Worm (Caenorhabditis elegans) whole organism, L2 larva: ENCODE measurements around the gene swt-6.

ENCODE experiments used
- C34F6.9 ChIP-seq: fragments of 150-350 bp; optimal IDR thresholded peaks from 2 replicates; lab custom pipeline; 2014; ENCODE audit warnings: missing biosample characterization, missing genetic modification characterization
- F13H6.1 ChIP-seq: sonication (generic microtip); optimal IDR thresholded peaks from 2 replicates; lab custom pipeline; 2016; ENCODE audit warnings: missing genetic modification characterization, missing compliant biosample characterization
- R02D3.7 ChIP-seq: fragments of 150-350 bp; optimal IDR thresholded peaks from 2 replicates; lab custom pipeline; 2014; ENCODE audit warnings: missing biosample characterization, missing genetic modification characterization
- Y55F3AM.14 ChIP-seq: fragments of 200-800 bp; sonication (Bioruptor generic); optimal IDR thresholded peaks from 2 replicates; lab custom pipeline; 2018; ENCODE audit warnings: mild to moderate bottlenecking, missing genetic modification characterization, missing compliant biosample characterization
- ZK546.5 ChIP-seq: sonication (generic microtip); optimal IDR thresholded peaks from 2 replicates; lab custom pipeline; 2017; ENCODE audit warnings: missing biosample characterization, missing genetic modification characterization
- alr-1 ChIP-seq: fragments of 150-350 bp; optimal IDR thresholded peaks from 2 replicates; lab custom pipeline; 2014; ENCODE audit warnings: missing biosample characterization, missing genetic modification characterization
- aly-2 ChIP-seq: fragments of 150-350 bp; optimal IDR thresholded peaks from 2 replicates; lab custom pipeline; 2014; ENCODE audit warnings: missing biosample characterization, missing genetic modification characterization
- ama-1 ChIP-seq: fragments of 150-350 bp; optimal IDR thresholded peaks from 2 replicates; lab custom pipeline; 2018; ENCODE audit warnings: inconsistent platforms
- blmp-1 ChIP-seq: sonication (generic microtip); optimal IDR thresholded peaks from 2 replicates; lab custom pipeline; 2017; ENCODE audit warnings: missing genetic modification characterization, mild to moderate bottlenecking, missing compliant biosample characterization, antibody characterized with exemption, moderate library complexity; ENCODE audit not compliant: insufficient read depth
- crh-2 ChIP-seq: sonication (generic microtip); optimal IDR thresholded peaks from 2 replicates; lab custom pipeline; 2017; ENCODE audit warnings: missing biosample characterization, missing genetic modification characterization
- dmd-4 ChIP-seq: sonication (generic microtip); optimal IDR thresholded peaks from 2 replicates; lab custom pipeline; 2017; ENCODE audit warnings: missing biosample characterization, missing genetic modification characterization
- fos-1 ChIP-seq: fragments of 150-350 bp; optimal IDR thresholded peaks from 2 replicates; lab custom pipeline; 2014; ENCODE audit warnings: missing biosample characterization, missing genetic modification characterization
- gmeb-1 ChIP-seq: fragments of 150-350 bp; optimal IDR thresholded peaks from 2 replicates; lab custom pipeline; 2014; ENCODE audit warnings: missing biosample characterization, missing genetic modification characterization
- lin-13 ChIP-seq: fragments of 150-350 bp; optimal IDR thresholded peaks from 2 replicates; lab custom pipeline; 2014; ENCODE audit warnings: missing biosample characterization, missing genetic modification reagents, missing genetic modification characterization
- lin-39 ChIP-seq: fragments of 150-350 bp; optimal IDR thresholded peaks from 2 replicates; lab custom pipeline; 2014; ENCODE audit warnings: missing biosample characterization, missing genetic modification reagents, missing genetic modification characterization
- mab-5 ChIP-seq: fragments of 150-350 bp; optimal IDR thresholded peaks from 2 replicates; lab custom pipeline; 2014; ENCODE audit warnings: missing biosample characterization, missing genetic modification characterization
- mbf-1 ChIP-seq: sonication (generic microtip); optimal IDR thresholded peaks from 2 replicates; lab custom pipeline; 2017; ENCODE audit warnings: missing biosample characterization, missing genetic modification characterization
- mdl-1 ChIP-seq, 2 experiments: fragments of 150-350 bp in 1 of 2; sonication (generic microtip) in 1 of 2; optimal IDR thresholded peaks; 2 replicates each; lab custom pipeline; 2017; ENCODE audit warnings: missing biosample characterization in 2 of 2, missing genetic modification characterization in 2 of 2
- nhr-10 ChIP-seq: sonication (generic microtip); optimal IDR thresholded peaks from 2 replicates; lab custom pipeline; 2017; ENCODE audit warnings: missing biosample characterization, missing genetic modification characterization
- nhr-11 ChIP-seq: fragments of 150-350 bp; optimal IDR thresholded peaks from 2 replicates; lab custom pipeline; 2014; ENCODE audit warnings: missing biosample characterization, missing genetic modification characterization
- nhr-12 ChIP-seq: fragments of 150-350 bp; optimal IDR thresholded peaks from 2 replicates; lab custom pipeline; 2014; ENCODE audit warnings: missing biosample characterization, missing genetic modification characterization
- nhr-129 ChIP-seq: fragments of 150-350 bp; optimal IDR thresholded peaks from 2 replicates; lab custom pipeline; 2014; ENCODE audit warnings: missing biosample characterization, missing genetic modification characterization
- nhr-21 ChIP-seq: fragments of 150-350 bp; optimal IDR thresholded peaks from 2 replicates; lab custom pipeline; 2014; ENCODE audit warnings: missing biosample characterization, missing genetic modification characterization
- nhr-25 ChIP-seq: fragments of 150-350 bp; sonication (generic microtip); optimal IDR thresholded peaks from 3 replicates; lab custom pipeline; 2014; ENCODE audit warnings: missing biosample characterization, missing genetic modification characterization
- nhr-6 ChIP-seq: fragments of 150-350 bp; optimal IDR thresholded peaks from 2 replicates; lab custom pipeline; 2014; ENCODE audit warnings: missing biosample characterization, missing genetic modification characterization
- peb-1 ChIP-seq: fragments of 150-350 bp; optimal IDR thresholded peaks from 2 replicates; lab custom pipeline; 2014; ENCODE audit warnings: missing biosample characterization, missing genetic modification characterization
- sem-4 ChIP-seq: fragments of 150-350 bp; optimal IDR thresholded peaks from 2 replicates; lab custom pipeline; 2014; ENCODE audit warnings: missing biosample characterization, missing genetic modification reagents, missing genetic modification characterization
- skn-1 ChIP-seq: sonication (generic microtip); optimal IDR thresholded peaks from 2 replicates; lab custom pipeline; 2017; ENCODE audit warnings: missing biosample characterization, missing genetic modification characterization
- sma-3 ChIP-seq: sonication (generic microtip); optimal IDR thresholded peaks from 2 replicates; lab custom pipeline; 2016; ENCODE audit warnings: missing genetic modification reagents, missing genetic modification characterization, missing compliant biosample characterization
- sma-9 ChIP-seq, 2 experiments: fragments of 150-350 bp in 1 of 2; sonication (generic microtip) in 1 of 2; optimal IDR thresholded peaks; 2 replicates each; lab custom pipeline; 2014 to 2016; ENCODE audit warnings: missing genetic modification characterization in 2 of 2, mild to moderate bottlenecking in 1 of 2, missing biosample characterization in 1 of 2, missing compliant biosample characterization in 1 of 2, missing genetic modification reagents in 1 of 2, moderate library complexity in 1 of 2
- unc-39 ChIP-seq: fragments of 150-350 bp; optimal IDR thresholded peaks from 2 replicates; lab custom pipeline; 2014; ENCODE audit warnings: missing biosample characterization, missing genetic modification characterization
- unc-62 ChIP-seq: fragments of 150-350 bp; optimal IDR thresholded peaks from 2 replicates; lab custom pipeline; 2014; ENCODE audit warnings: missing biosample characterization, missing genetic modification reagents, missing genetic modification characterization
- ztf-1 ChIP-seq: fragments of 200-800 bp; sonication (Bioruptor generic); conservative IDR thresholded peaks from 2 replicates; pipeline ENCODE4 v1.3.6; 2022; ENCODE audit warnings: missing genetic modification characterization, missing compliant biosample characterization
- ztf-11 ChIP-seq: sonication (generic microtip); optimal IDR thresholded peaks from 2 replicates; lab custom pipeline; 2017; ENCODE audit warnings: missing biosample characterization, missing genetic modification characterization
- ztf-4 ChIP-seq: fragments of 150-350 bp; optimal IDR thresholded peaks from 2 replicates; lab custom pipeline; 2014; ENCODE audit warnings: missing biosample characterization, missing genetic modification characterization

Gene swt-6

DNA sequence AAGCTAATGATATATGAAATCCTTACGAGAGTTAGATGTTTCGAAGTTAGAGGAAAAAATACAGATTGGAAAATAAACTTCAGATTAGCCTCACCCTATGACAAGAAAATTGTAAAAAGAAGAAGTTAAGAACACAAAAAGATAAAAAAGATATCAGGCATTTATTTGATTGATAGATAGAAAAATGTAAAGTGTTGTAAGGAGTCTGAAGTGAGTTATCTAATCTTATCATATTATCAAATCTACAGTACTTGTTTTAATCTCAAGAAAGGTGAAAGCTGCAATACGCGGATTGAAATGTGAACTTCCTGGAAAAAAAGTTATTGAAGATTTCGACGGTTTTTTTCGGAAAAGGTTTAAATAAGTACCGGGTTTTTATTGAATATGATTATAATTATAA, 18.7 kb upstream of the swt-6 start:
- TF ChIP-seq sma-9 (GFP tag; optimal IDR thresholded peaks at IDR 0.05; lab: Kevin White, UChicago) = no peak
- TF ChIP-seq sma-9 (tag; optimal IDR thresholded peaks at IDR 0.05; lab: Kevin White, UChicago) = no peak
- no peak for TF ChIP-seq C34F6.9 (tag; lab: Kevin White, UChicago)
- no peak for TF ChIP-seq Y55F3AM.14 (GFP tag; lab: Kevin White, UChicago)
- no peak for TF ChIP-seq lin-13 (GFP tag; lab: Kevin White, UChicago)

- TF ChIP-seq nhr-11 (no peak), ztf-1 (GFP tag; lab: Robert Waterston, UW) (no peak), sma-3 (no peak), mdl-1 (tag; optimal IDR thresholded peaks at IDR 0.05; lab: Kevin White, UChicago) (no peak), blmp-1 (tag; lab: Kevin White, UChicago) (no peak), mab-5 (tag; lab: Kevin White, UChicago) (no peak), nhr-25 (tag; lab: Kevin White, UChicago) (peak; percentile 60), fos-1 (no peak), nhr-21 (tag; lab: Kevin White, UChicago) (peak; percentile 45), lin-39 (tag; lab: Kevin White, UChicago) (no peak), unc-62 (GFP tag; lab: Kevin White, UChicago) (no peak), ztf-4 (tag; lab: Kevin White, UChicago) (no peak), alr-1 (tag; lab: Kevin White, UChicago) (no peak)
- TF ChIP-seq, all 48 proteins: peak for 2
Observed at ce11 chrV:13936052-13936451, 18.1 kb upstream of the swt-6 start.

- TF ChIP-seq nhr-10 (tag; lab: Kevin White, UChicago) (no peak), nhr-11 (no peak), nhr-21 (tag; lab: Kevin White, UChicago) (peak; percentile 41), sma-3 (no peak), nhr-12 (tag; lab: Kevin White, UChicago) (peak; percentile 3)
Observed at ce11 chrV:13936850-13937249, 17.3 kb upstream of the swt-6 start, which contains the start of gene srw-145. Gene srw-145 (plus strand): TSS chrV:13937150.

DNA sequence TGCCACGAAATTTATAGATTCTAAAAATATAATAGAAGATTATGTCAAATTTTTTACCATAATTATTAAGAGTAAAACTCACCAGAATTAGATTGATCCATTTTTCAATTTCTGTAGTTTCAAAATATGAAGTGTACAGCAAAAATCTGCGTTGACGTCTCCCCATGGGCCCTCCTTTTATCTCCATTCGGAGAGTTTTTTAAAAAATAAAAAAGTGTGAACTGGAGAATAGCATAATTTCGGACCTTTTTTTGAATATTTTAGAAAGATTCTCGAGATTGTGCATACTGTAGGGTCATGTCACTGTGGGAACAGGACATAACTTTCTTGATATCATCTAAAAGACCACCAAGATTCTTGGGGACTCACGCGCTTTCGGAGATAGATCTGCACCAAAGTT, 12.1 kb upstream of the swt-6 start, which contains the start of gene dpr-1:
Gene dpr-1, minus strand, starts transcription at position 101 of the 400 bp plus-strand sequence.
- TF ChIP-seq ztf-4 (tag; lab: Kevin White, UChicago) = no peak
- TF ChIP-seq unc-39 = no peak
- TF ChIP-seq F13H6.1 (tag; lab: Kevin White, UChicago) = no peak
- no peak for TF ChIP-seq R02D3.7
- no peak for TF ChIP-seq lin-39 (tag; lab: Kevin White, UChicago)
- no peak for TF ChIP-seq sma-3
- no peak for TF ChIP-seq nhr-25 (tag; lab: Kevin White, UChicago)
- no peak for TF ChIP-seq ZK546.5 (tag; lab: Kevin White, UChicago)
- no peak for TF ChIP-seq aly-2 (tag; lab: Kevin White, UChicago)
- TF ChIP-seq alr-1 (tag; lab: Kevin White, UChicago) = no peak
- no peak for TF ChIP-seq nhr-129
- no peak for TF ChIP-seq Y55F3AM.14 (GFP tag; lab: Kevin White, UChicago)
- TF ChIP-seq crh-2 (tag; lab: Kevin White, UChicago) = no peak
- TF ChIP-seq blmp-1 (tag; lab: Kevin White, UChicago) = no peak

ce11 chrV:13946385-13947019, 7.7 kb upstream of the swt-6 start, which contains the start of the genes srx-10 and clec-226:
Gene srx-10 (minus strand): TSS chrV:13946485.
Gene clec-226 (plus strand): TSS chrV:13946969.
- no peak for TF ChIP-seq nhr-6 (tag; lab: Kevin White, UChicago)
- no peak for TF ChIP-seq mab-5 (tag; lab: Kevin White, UChicago)
- no peak for TF ChIP-seq skn-1 (tag; lab: Kevin White, UChicago)
- TF ChIP-seq lin-13 (GFP tag; lab: Kevin White, UChicago) = no peak
- TF ChIP-seq ZK546.5 (tag; lab: Kevin White, UChicago) = no peak
- TF ChIP-seq nhr-11 = no peak
- TF ChIP-seq F13H6.1 (tag; lab: Kevin White, UChicago) = no peak
- no peak for TF ChIP-seq sem-4
- TF ChIP-seq nhr-10 (tag; lab: Kevin White, UChicago) = no peak
- TF ChIP-seq nhr-21 (tag; lab: Kevin White, UChicago) = no peak
- no peak for TF ChIP-seq gmeb-1 (tag; lab: Kevin White, UChicago)
- TF ChIP-seq ztf-11 = no peak
- no peak for TF ChIP-seq ama-1 (lab: Kevin White, UChicago)
- TF ChIP-seq ztf-4 (tag; lab: Kevin White, UChicago) = no peak
- no peak for TF ChIP-seq peb-1 (tag; lab: Kevin White, UChicago)
- TF ChIP-seq Y55F3AM.14 (GFP tag; lab: Kevin White, UChicago) = no peak
- TF ChIP-seq mbf-1 (tag; lab: Kevin White, UChicago) = no peak
- no peak for TF ChIP-seq dmd-4 (tag; lab: Kevin White, UChicago)
- no peak for TF ChIP-seq sma-9 (GFP tag; optimal IDR thresholded peaks at IDR 0.05; lab: Kevin White, UChicago)
- no peak for TF ChIP-seq sma-9 (tag; optimal IDR thresholded peaks at IDR 0.05; lab: Kevin White, UChicago)
- no peak for TF ChIP-seq alr-1 (tag; lab: Kevin White, UChicago)
